Worm (Caenorhabditis elegans): Measurements from ENCODE around the gene tag-335.
A peak's percentile ranks its signal among the peaks of the same experiment; 100 is the strongest.

Gene tag-335

ce11 chrIV:12304750-12305149 lies 26.4 kb upstream of the tag-335 start:
- TF ChIP-seq dmd-6 (GFP tag; IDR thresholded peaks at IDR 0.05): peak; percentile 41; the same call in 1 of the 2 replicates
- TF ChIP-seq ceh-20 (GFP tag; IDR thresholded peaks at IDR 0.05): no peak
- no peak for TF ChIP-seq daf-16 (GFP tag; optimal IDR thresholded peaks at IDR 0.05)
- peak; percentile 13 for TF ChIP-seq daf-16 (tag; optimal IDR thresholded peaks at IDR 0.05)
- TF ChIP-seq dve-1 (tag; optimal IDR thresholded peaks at IDR 0.05; ENCODE audit: insufficient read depth): peak; percentile 17

DNA sequence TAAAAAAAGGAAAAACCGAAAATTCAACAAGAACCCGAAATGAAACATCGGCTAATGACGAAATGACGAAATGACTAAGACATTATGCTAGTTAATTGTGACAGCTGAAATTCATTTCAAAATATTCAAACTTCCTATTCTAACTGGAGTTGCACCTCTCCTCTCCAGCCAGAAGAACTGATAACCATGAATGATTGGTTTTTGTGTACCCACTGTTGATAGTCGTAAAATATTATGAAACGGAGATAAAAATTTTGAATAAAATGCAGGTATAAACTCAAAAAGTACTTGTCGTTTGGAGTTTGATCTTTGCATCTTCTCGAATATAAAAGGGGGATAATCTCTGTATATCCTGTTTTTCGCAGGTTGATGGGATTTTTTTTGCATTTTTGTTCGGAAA lies 24.5 kb upstream of the tag-335 start:
- no peak for TF ChIP-seq mes-2 (tag; optimal IDR thresholded peaks at IDR 0.05; ENCODE audit: poor library complexity, severe bottlenecking)
- no peak for TF ChIP-seq ces-1 (GFP tag; optimal IDR thresholded peaks at IDR 0.05)
- TF ChIP-seq rbr-2 (tag; optimal IDR thresholded peaks at IDR 0.05): no peak
- TF ChIP-seq tra-1 (GFP tag; IDR thresholded peaks at IDR 0.05): no peak
- no peak for TF ChIP-seq ztf-11 (tag; optimal IDR thresholded peaks at IDR 0.05)
- TF ChIP-seq mdt-29 (GFP tag; IDR thresholded peaks at IDR 0.05): no peak
- TF ChIP-seq php-3 (GFP tag; IDR thresholded peaks at IDR 0.05): peak; percentile 66
- no peak for TF ChIP-seq zip-2 (tag; optimal IDR thresholded peaks at IDR 0.05)
- no peak for TF ChIP-seq nhr-42 (GFP tag; IDR thresholded peaks at IDR 0.05)
- peak; percentile 20 for TF ChIP-seq hlh-11 (tag; optimal IDR thresholded peaks at IDR 0.05)
- peak; percentile 89 for TF ChIP-seq pqm-1 (tag; optimal IDR thresholded peaks at IDR 0.05)
- no peak for TF ChIP-seq Y5F2A.4 (GFP tag; optimal IDR thresholded peaks at IDR 0.05)
- no peak for TF ChIP-seq lin-1 (GFP tag; IDR thresholded peaks at IDR 0.05)
- no peak for TF ChIP-seq zag-1 (tag; optimal IDR thresholded peaks at IDR 0.05)
- TF ChIP-seq lin-15B (tag; optimal IDR thresholded peaks at IDR 0.05): no peak
- no peak for TF ChIP-seq daf-16 (GFP tag; optimal IDR thresholded peaks at IDR 0.05)
- peak; percentile 48 for TF ChIP-seq daf-16 (tag; optimal IDR thresholded peaks at IDR 0.05)
- no peak for TF ChIP-seq fkh-10 (GFP tag; optimal IDR thresholded peaks at IDR 0.05)
- TF ChIP-seq lsy-2 (tag; optimal IDR thresholded peaks at IDR 0.05): no peak
- TF ChIP-seq sdz-12 (GFP tag; optimal IDR thresholded peaks at IDR 0.05): no peak
- TF ChIP-seq set-16 (GFP tag; IDR thresholded peaks at IDR 0.05): no peak
- TF ChIP-seq ZK546.5 (tag; optimal IDR thresholded peaks at IDR 0.05): no peak
- TF ChIP-seq nhr-28 (tag; optimal IDR thresholded peaks at IDR 0.05): peak; percentile 76
- TF ChIP-seq dve-1 (tag; optimal IDR thresholded peaks at IDR 0.05; ENCODE audit: insufficient read depth): peak; percentile 54
- no peak for TF ChIP-seq F44E2.7 (GFP tag; IDR thresholded peaks at IDR 0.05)
- TF ChIP-seq hlh-30 (tag; optimal IDR thresholded peaks at IDR 0.05; ENCODE audit: insufficient read depth): no peak
- no peak for TF ChIP-seq lim-7 (GFP tag; IDR thresholded peaks at IDR 0.05)
- no peak for TF ChIP-seq arid-1 (GFP tag; conservative IDR thresholded peaks at IDR 0.05)
- TF ChIP-seq ctbp-1 (GFP tag; IDR thresholded peaks at IDR 0.05): no peak
- TF ChIP-seq T20F7.1 (GFP tag; optimal IDR thresholded peaks at IDR 0.05): no peak
- no peak for TF ChIP-seq dmd-8 (GFP tag; IDR thresholded peaks at IDR 0.05)
- TF ChIP-seq daf-12 (tag; optimal IDR thresholded peaks at IDR 0.05): no peak
- TF ChIP-seq mxl-2 (GFP tag; conservative IDR thresholded peaks at IDR 0.05): no peak
- no peak for TF ChIP-seq zip-11 (GFP tag; IDR thresholded peaks at IDR 0.05)
- TF ChIP-seq fos-1 (tag; optimal IDR thresholded peaks at IDR 0.05): no peak
- TF ChIP-seq daf-8 (GFP tag; IDR thresholded peaks at IDR 0.05): no peak

ce11 chrIV:12301161-12301560 lies 22.8 kb upstream of the tag-335 start, which contains the start of gene oac-59:
Gene oac-59 (minus strand): TSS chrIV:12301261.
- TF ChIP-seq aha-1 (tag) (peak; percentile 4), unc-62 (GFP tag; optimal IDR thresholded peaks at IDR 0.05 in 1 of 2) (no peak), unc-62 (tag; optimal IDR thresholded peaks at IDR 0.05) (no peak)

All from whole organism, L4 larva.